Worm (Caenorhabditis elegans): ENCODE measurements around the gene mig-5.

ce11 chrII:8173449-8173848 is 11.4 kb downstream of the mig-5 start, which contains the start of the genes decr-1.3 and T05C12.1:
- no peak for TF ChIP-seq ama-1 (optimal IDR thresholded peaks at IDR 0.05)
- TF ChIP-seq ZK546.5 (tag; optimal IDR thresholded peaks at IDR 0.05): no peak
- TF ChIP-seq lin-13 (GFP tag; optimal IDR thresholded peaks at IDR 0.05): no peak
- no peak for TF ChIP-seq nhr-6 (tag; optimal IDR thresholded peaks at IDR 0.05)
- no peak for TF ChIP-seq nhr-10 (tag; optimal IDR thresholded peaks at IDR 0.05)
- TF ChIP-seq nhr-25 (tag; optimal IDR thresholded peaks at IDR 0.05): no peak
- TF ChIP-seq C34F6.9 (tag; optimal IDR thresholded peaks at IDR 0.05): no peak
- TF ChIP-seq lsy-2 (tag; optimal IDR thresholded peaks at IDR 0.05): no peak
